Fruit fly (Drosophila melanogaster): ENCODE results near the gene Zasp67.
A peak's percentile ranks its signal among the peaks of the same experiment; 100 is the strongest.

Gene Zasp67

dm6 chr3L:9815705-9816104, 18.2 kb upstream of the Zasp67 start (continued):
- TF ChIP-seq jing (GFP tag; optimal IDR thresholded peaks at IDR 0.05) (no peak), E2f2 (GFP tag; IDR thresholded peaks at IDR 0.05) (no peak), YL-1 (GFP tag; optimal IDR thresholded peaks at IDR 0.05) (no peak), ftz-f1 (GFP tag; optimal IDR thresholded peaks at IDR 0.05) (no peak), CG18764 (GFP tag; optimal IDR thresholded peaks at IDR 0.05) (no peak), hb (GFP tag; IDR thresholded peaks at IDR 0.05; ENCODE audit: partially characterized antibody) (no peak), slou (GFP tag; optimal IDR thresholded peaks at IDR 0.05) (no peak), CG17361 (GFP tag; IDR thresholded peaks at IDR 0.05) (no peak), Mad (GFP tag; optimal IDR thresholded peaks at IDR 0.05) (no peak), Med (GFP tag) (peak; percentile 7), sd (tag; optimal IDR thresholded peaks at IDR 0.05) (peak; percentile 87), H2.0 (GFP tag; IDR thresholded peaks at IDR 0.05) (no peak), schlank (tag; optimal IDR thresholded peaks at IDR 0.05) (no peak), CG10321 (GFP tag; IDR thresholded peaks at IDR 0.05) (no peak), nmo (GFP tag; optimal IDR thresholded peaks at IDR 0.05) (no peak), HLH4C (GFP tag; IDR thresholded peaks at IDR 0.05; ENCODE audit: partially characterized antibody) (no peak), CG30431 (GFP tag; optimal IDR thresholded peaks at IDR 0.05) (no peak), CG9215 (GFP tag; IDR thresholded peaks at IDR 0.05) (no peak), CG6654 (GFP tag; optimal IDR thresholded peaks at IDR 0.05) (no peak), sima (GFP tag; optimal IDR thresholded peaks at IDR 0.05) (no peak), sr (GFP tag; IDR thresholded peaks at IDR 0.05) (peak; percentile 7; the same call in 1 of the 3 replicates), CG12104 (GFP tag; optimal IDR thresholded peaks at IDR 0.05) (no peak), CG10209 (GFP tag; optimal IDR thresholded peaks at IDR 0.05) (no peak), CG3995 (GFP tag; optimal IDR thresholded peaks at IDR 0.05) (no peak), ssp (GFP tag; IDR thresholded peaks at IDR 0.05) (no peak), ash1 (GFP tag; optimal IDR thresholded peaks at IDR 0.05) (no peak), CG11093 (GFP tag; IDR thresholded peaks at IDR 0.05) (no peak), Fer3 (tag; optimal IDR thresholded peaks at IDR 0.05) (no peak), CG1832 (GFP tag; optimal IDR thresholded peaks at IDR 0.05) (no peak), tio (GFP tag; optimal IDR thresholded peaks at IDR 0.05) (no peak), corto (GFP tag; optimal IDR thresholded peaks at IDR 0.05) (no peak), CG6689 (GFP tag; IDR thresholded peaks at IDR 0.05) (no peak), Sox102F (GFP tag; optimal IDR thresholded peaks at IDR 0.05) (no peak), ken (GFP tag; IDR thresholded peaks at IDR 0.05) (no peak), Fer2 (tag; optimal IDR thresholded peaks at IDR 0.05) (no peak), CG10543 (GFP tag; optimal IDR thresholded peaks at IDR 0.05) (peak; percentile 14), zen (tag; optimal IDR thresholded peaks at IDR 0.05) (no peak), dati (GFP tag; IDR thresholded peaks at IDR 0.05) (no peak), B-H2 (GFP tag; optimal IDR thresholded peaks at IDR 0.05) (no peak), CG14014 (GFP tag; IDR thresholded peaks at IDR 0.05) (0 out of 2 replicates have a peak, but pooled peaks have one; percentile 11), gfzf (GFP tag; optimal IDR thresholded peaks at IDR 0.05) (no peak), exex (tag; optimal IDR thresholded peaks at IDR 0.05) (no peak), vvl (GFP tag; IDR thresholded peaks at IDR 0.05) (no peak), CG12219 (GFP tag; optimal IDR thresholded peaks at IDR 0.05) (no peak), stwl (tag; optimal IDR thresholded peaks at IDR 0.05) (no peak), TFAM (GFP tag; optimal IDR thresholded peaks at IDR 0.05) (no peak), chinmo (GFP tag; IDR thresholded peaks at IDR 0.05; ENCODE audit: partially characterized antibody) (0 out of 4 replicates have a peak, but pooled peaks have one; percentile 27), CG6175 (GFP tag; IDR thresholded peaks at IDR 0.05) (no peak), Side (GFP tag; optimal IDR thresholded peaks at IDR 0.05) (no peak), PHDP (tag; optimal IDR thresholded peaks at IDR 0.05) (no peak), Trl (optimal IDR thresholded peaks at IDR 0.05) (no peak), Trl (GFP tag; optimal IDR thresholded peaks at IDR 0.05) (no peak)

All from whole organism, embryonic.